Fruit fly (Drosophila melanogaster) whole organism, prepupa: ENCODE measurements around the gene Elba3.

Source experiments
- CG6808 ChIP-seq: fragments of 200-800 bp; sonication (Bioruptor generic); optimal IDR thresholded peaks from 3 replicates; lab custom pipeline; 2017; ENCODE audit warnings: missing biosample characterization, missing genetic modification characterization, mild to moderate bottlenecking, moderate library complexity, missing genetic modification reagents
- Met ChIP-seq: fragments of 200-800 bp; sonication (Bioruptor generic); optimal IDR thresholded peaks from 3 replicates; lab custom pipeline; 2016; ENCODE audit warnings: missing biosample characterization, missing genetic modification characterization

DNA sequence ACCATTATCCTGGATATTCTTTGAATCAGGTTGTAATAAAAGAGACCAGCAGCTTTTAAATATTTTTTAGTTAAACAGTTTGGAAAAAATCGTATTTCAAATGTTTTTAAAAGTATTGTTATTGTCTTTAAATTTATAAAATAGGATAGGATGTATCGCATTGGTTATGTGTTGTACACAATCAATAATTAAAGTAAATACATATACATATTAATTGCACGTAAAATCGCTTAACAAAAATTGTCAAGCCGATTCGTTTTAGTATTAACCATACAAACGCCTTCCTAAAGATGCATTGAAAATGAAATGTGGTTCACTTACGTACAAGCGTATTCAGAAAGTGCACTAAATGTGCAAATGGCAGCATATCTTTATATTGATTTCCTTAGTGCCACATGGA, 40.6 kb upstream of the Elba3 start, which contains the start of gene CG43798:
- TF ChIP-seq Met = no peak
- TF ChIP-seq CG6808 (GFP tag; lab: Kevin White, UChicago) = no peak
